Worm (Caenorhabditis elegans): ENCODE data around the gene grl-29.

DNA sequence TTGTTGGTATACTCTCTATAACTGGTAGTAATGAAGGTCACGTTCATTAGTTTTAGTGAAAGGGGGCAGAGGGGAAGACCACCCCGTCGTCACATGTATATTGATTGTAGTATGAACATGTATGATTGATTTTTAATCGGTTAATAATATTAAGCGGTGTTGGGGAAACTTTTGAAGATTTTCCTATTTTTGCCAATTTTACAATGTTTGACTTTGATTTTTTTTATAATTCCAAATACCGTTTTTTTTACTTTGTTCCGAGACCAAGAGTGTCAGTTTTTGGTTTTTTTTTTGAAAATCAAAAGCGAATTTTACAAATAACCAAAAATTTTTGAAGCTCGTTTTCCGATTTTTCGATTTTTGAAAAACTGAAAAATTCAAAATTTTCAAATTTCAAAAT, 19.8 kb downstream of the grl-29 start, which contains the start of gene nhr-221:
- TF ChIP-seq elt-1 (tag; optimal IDR thresholded peaks at IDR 0.05; ENCODE audit: borderline replicate concordance, insufficient read depth) (no peak), ztf-11 (tag; optimal IDR thresholded peaks at IDR 0.05) (no peak), lsy-2 (tag; optimal IDR thresholded peaks at IDR 0.05) (no peak), pha-4 (tag; optimal IDR thresholded peaks at IDR 0.05) (no peak), nhr-237 (tag; optimal IDR thresholded peaks at IDR 0.05) (no peak), ces-1 (GFP tag; optimal IDR thresholded peaks at IDR 0.05) (no peak), mls-2 (tag; optimal IDR thresholded peaks at IDR 0.05) (no peak), nhr-2 (tag; optimal IDR thresholded peaks at IDR 0.05) (no peak), unc-62 (GFP tag; optimal IDR thresholded peaks at IDR 0.05) (no peak), lin-13 (tag; optimal IDR thresholded peaks at IDR 0.05) (no peak), nhr-76 (tag; optimal IDR thresholded peaks at IDR 0.05) (no peak), unc-120 (tag; optimal IDR thresholded peaks at IDR 0.05; ENCODE audit: poor library complexity, severe bottlenecking) (no peak), zip-8 (tag; optimal IDR thresholded peaks at IDR 0.05) (no peak), elt-3 (tag; optimal IDR thresholded peaks at IDR 0.05) (no peak)

All from whole organism, mixed stage, embryonic.